Worm (Caenorhabditis elegans) whole organism, young adult: ENCODE results near the gene idpb-1.

ENCODE experiments used
- B0035.1 ChIP-seq: sonication (generic microtip); optimal IDR thresholded peaks from 2 replicates; lab custom pipeline; 2016; ENCODE audit warnings: missing genetic modification characterization, mild to moderate bottlenecking, missing compliant biosample characterization, missing genotype, missing genetic modification reagents
- D2030.7 ChIP-seq: fragments of 200-800 bp; sonication (Bioruptor generic); IDR thresholded peaks from 2 replicates; pipeline ENCODE4 v1.3.6; 2022; ENCODE audit warnings: missing genetic modification reagents, missing genetic modification characterization, missing compliant biosample characterization
- F10E7.11 ChIP-seq: sonication (generic microtip); optimal IDR thresholded peaks from 2 replicates; lab custom pipeline; 2017; ENCODE audit warnings: mild to moderate bottlenecking, missing genetic modification characterization, moderate library complexity, missing compliant biosample characterization
- F23B12.7 ChIP-seq: sonication (generic microtip); optimal IDR thresholded peaks from 2 replicates; lab custom pipeline; 2017; ENCODE audit warnings: missing genetic modification characterization, mild to moderate bottlenecking, missing compliant biosample characterization, antibody characterized with exemption, moderate library complexity; ENCODE audit not compliant: insufficient read depth
- F33H1.4 ChIP-seq: fragments of 200-800 bp; sonication (Bioruptor generic); IDR thresholded peaks from 2 replicates; pipeline ENCODE4 v1.3.6; 2022; ENCODE audit warnings: missing genetic modification reagents, missing genetic modification characterization, missing compliant biosample characterization
- F57A8.1 ChIP-seq: fragments of 200-800 bp; sonication (Bioruptor generic); optimal IDR thresholded peaks from 2 replicates; lab custom pipeline; 2018; ENCODE audit warnings: mild to moderate bottlenecking, missing genetic modification characterization, moderate library complexity, missing compliant biosample characterization
- K12H6.12 ChIP-seq: fragments of 200-800 bp; sonication (Bioruptor generic); optimal IDR thresholded peaks from 2 replicates; lab custom pipeline; 2018; ENCODE audit warnings: mild to moderate bottlenecking, missing genetic modification characterization, missing compliant biosample characterization
- T07F8.4 ChIP-seq: sonication (generic microtip); optimal IDR thresholded peaks from 2 replicates; lab custom pipeline; 2016; ENCODE audit warnings: mild to moderate bottlenecking, missing genetic modification characterization, moderate library complexity, missing compliant biosample characterization
- Y56A3A.18 ChIP-seq: fragments of 200-800 bp; sonication (Bioruptor generic); IDR thresholded peaks from 2 replicates; pipeline ENCODE4 v1.3.6; 2022; ENCODE audit warnings: missing genetic modification reagents, missing genetic modification characterization, missing compliant biosample characterization
- Y67H2A.10 ChIP-seq: fragments of 200-800 bp; sonication (Bioruptor generic); conservative IDR thresholded peaks from 2 replicates; pipeline ENCODE4 v1.3.6; 2022; ENCODE audit warnings: missing genetic modification reagents, missing genetic modification characterization, missing compliant biosample characterization
- Y79H2A.3 ChIP-seq: fragments of 200-800 bp; sonication (Bioruptor generic); conservative IDR thresholded peaks from 2 replicates; pipeline ENCODE4 v1.3.6; 2022; ENCODE audit warnings: missing genetic modification reagents, missing genetic modification characterization, missing compliant biosample characterization
- akir-1 ChIP-seq: fragments of 200-800 bp; sonication (Bioruptor generic); optimal IDR thresholded peaks from 2 replicates; lab custom pipeline; 2018; ENCODE audit warnings: mild to moderate bottlenecking, missing genetic modification characterization, moderate library complexity, missing compliant biosample characterization
- ama-1 ChIP-seq, 3 experiments: fragments of 150-350 bp in 1 of 3; sonication (generic microtip) in 2 of 3; optimal IDR thresholded peaks; 2 replicates each; lab custom pipeline; 2014 to 2018; ENCODE audit warnings: missing biosample characterization in 2 of 3, missing genetic modification characterization in 2 of 3, missing genetic modification reagents in 2 of 3
- aptf-2 ChIP-seq: fragments of 200-800 bp; sonication (Bioruptor generic); conservative IDR thresholded peaks from 2 replicates; pipeline ENCODE4 v1.3.6; 2022; ENCODE audit warnings: missing genetic modification reagents, missing genetic modification characterization, missing compliant biosample characterization
- atf-7 ChIP-seq: sonication (generic microtip); optimal IDR thresholded peaks from 2 replicates; lab custom pipeline; 2017; ENCODE audit warnings: mild to moderate bottlenecking, missing genetic modification characterization, missing compliant biosample characterization
- ccch-3 ChIP-seq: fragments of 200-800 bp; sonication (Bioruptor generic); optimal IDR thresholded peaks from 2 replicates; lab custom pipeline; 2018; ENCODE audit warnings: mild to moderate bottlenecking, missing genetic modification characterization, missing compliant biosample characterization
- cebp-1 ChIP-seq, 2 experiments: fragments of 200-800 bp in 1 of 2; sonication (Bioruptor generic) in 1 of 2; sonication (generic microtip) in 1 of 2; IDR thresholded peaks in 1 of 2; optimal IDR thresholded peaks in 1 of 2; 2 replicates each; pipeline versions ENCODE4 v1.3.6 to Lab custom; 2017 to 2022; ENCODE audit warnings: missing compliant biosample characterization in 2 of 2, missing genetic modification characterization in 2 of 2, mild to moderate bottlenecking in 1 of 2, missing genetic modification reagents in 1 of 2, moderate library complexity in 1 of 2
- ceh-27 ChIP-seq: fragments of 200-800 bp; sonication (Bioruptor generic); optimal IDR thresholded peaks from 2 replicates; lab custom pipeline; 2018; ENCODE audit warnings: mild to moderate bottlenecking, missing genetic modification characterization, moderate library complexity, missing compliant biosample characterization
- ceh-40 ChIP-seq: fragments of 200-800 bp; sonication (Bioruptor generic); IDR thresholded peaks from 2 replicates; pipeline ENCODE4 v1.3.6; 2022; ENCODE audit warnings: missing genetic modification characterization, missing compliant biosample characterization
- ceh-91 ChIP-seq: fragments of 200-800 bp; sonication (Bioruptor generic); IDR thresholded peaks from 2 replicates; pipeline ENCODE4 v1.3.6; 2022; ENCODE audit warnings: missing genetic modification reagents, missing genetic modification characterization, missing compliant biosample characterization
- dox-1 ChIP-seq: fragments of 200-800 bp; sonication (Bioruptor generic); IDR thresholded peaks from 2 replicates; pipeline ENCODE4 v1.3.6; 2022; ENCODE audit warnings: missing genetic modification reagents, missing genetic modification characterization, missing compliant biosample characterization
- dpl-1 ChIP-seq: fragments of 150-350 bp; optimal IDR thresholded peaks from 2 replicates; lab custom pipeline; 2014; ENCODE audit warnings: missing biosample characterization, missing genetic modification reagents, missing genetic modification characterization
- egrh-3 ChIP-seq: fragments of 200-800 bp; sonication (Bioruptor generic); IDR thresholded peaks from 2 replicates; pipeline ENCODE4 v1.3.6; 2022; ENCODE audit warnings: missing genetic modification reagents, missing genetic modification characterization, missing compliant biosample characterization
- ekl-4 ChIP-seq: fragments of 200-800 bp; sonication (Bioruptor generic); IDR thresholded peaks from 2 replicates; pipeline ENCODE4 v1.3.6; 2022; ENCODE audit warnings: missing genetic modification reagents, missing genetic modification characterization, missing compliant biosample characterization
- hmg-1.2 ChIP-seq: fragments of 200-800 bp; sonication (Bioruptor generic); IDR thresholded peaks from 2 replicates; pipeline ENCODE4 v1.3.6; 2022; ENCODE audit warnings: missing genetic modification reagents, missing genetic modification characterization, missing compliant biosample characterization
- hmg-20 ChIP-seq: fragments of 200-800 bp; sonication (Bioruptor generic); IDR thresholded peaks from 2 replicates; pipeline ENCODE4 v1.3.6; 2022; ENCODE audit warnings: missing genetic modification reagents, missing genetic modification characterization, missing compliant biosample characterization
- let-526 ChIP-seq: fragments of 200-800 bp; sonication (Bioruptor generic); IDR thresholded peaks from 2 replicates; pipeline ENCODE4 v1.3.6; 2022; ENCODE audit warnings: missing genetic modification reagents, missing genetic modification characterization, missing compliant biosample characterization
- let-607 ChIP-seq, 2 experiments: fragments of 200-800 bp in 1 of 2; sonication (Bioruptor generic) in 1 of 2; sonication (generic microtip) in 1 of 2; optimal IDR thresholded peaks; 2 replicates each; lab custom pipeline; 2016 to 2018; ENCODE audit warnings: mild to moderate bottlenecking in 2 of 2, missing compliant biosample characterization in 2 of 2, missing genetic modification characterization in 2 of 2, moderate library complexity in 2 of 2, missing genotype in 1 of 2
- lin-26 ChIP-seq: fragments of 200-800 bp; sonication (Bioruptor generic); IDR thresholded peaks from 2 replicates; pipeline ENCODE4 v1.3.6; 2022; ENCODE audit warnings: missing genetic modification reagents, missing genetic modification characterization, missing compliant biosample characterization
- lin-35 ChIP-seq, 3 experiments: fragments of 150-350 bp in 2 of 3; sonication (generic microtip) in 1 of 3; optimal IDR thresholded peaks; 2 replicates each; lab custom pipeline; 2014 to 2018; ENCODE audit warnings: missing biosample characterization in 3 of 3, missing genetic modification characterization in 3 of 3, missing genetic modification reagents in 3 of 3
- lir-1 ChIP-seq: fragments of 200-800 bp; sonication (Bioruptor generic); conservative IDR thresholded peaks from 2 replicates; pipeline ENCODE4 v1.3.6; 2022; ENCODE audit warnings: missing genetic modification reagents, missing genetic modification characterization, missing compliant biosample characterization
- lsl-1 ChIP-seq: fragments of 200-800 bp; sonication (Bioruptor generic); optimal IDR thresholded peaks from 2 replicates; lab custom pipeline; 2018; ENCODE audit warnings: mild to moderate bottlenecking, missing genetic modification characterization, moderate library complexity, missing compliant biosample characterization
- madf-3 ChIP-seq: fragments of 200-800 bp; sonication (Bioruptor generic); IDR thresholded peaks from 2 replicates; pipeline ENCODE4 v1.3.6; 2022; ENCODE audit warnings: missing genetic modification reagents, missing genetic modification characterization, missing compliant biosample characterization
- madf-6 ChIP-seq: fragments of 200-800 bp; sonication (Bioruptor generic); IDR thresholded peaks from 2 replicates; pipeline ENCODE4 v1.3.6; 2022; ENCODE audit warnings: missing genetic modification reagents, missing genetic modification characterization, missing compliant biosample characterization
- madf-8 ChIP-seq: fragments of 200-800 bp; sonication (Bioruptor generic); conservative IDR thresholded peaks from 2 replicates; pipeline ENCODE4 v1.3.6; 2022; ENCODE audit warnings: missing genetic modification reagents, missing genetic modification characterization, missing compliant biosample characterization
- mes-4 ChIP-seq: sonication (generic microtip); optimal IDR thresholded peaks from 2 replicates; lab custom pipeline; 2016; ENCODE audit warnings: missing genotype, missing genetic modification characterization, missing compliant biosample characterization
- nhr-27 ChIP-seq: fragments of 200-800 bp; sonication (Bioruptor generic); optimal IDR thresholded peaks from 2 replicates; lab custom pipeline; 2018; ENCODE audit warnings: mild to moderate bottlenecking, missing genetic modification characterization, moderate library complexity, missing compliant biosample characterization
- nhr-80 ChIP-seq: sonication (generic microtip); optimal IDR thresholded peaks from 2 replicates; lab custom pipeline; 2016; ENCODE audit warnings: missing genetic modification characterization, missing compliant biosample characterization
- nhr-90 ChIP-seq: sonication (generic microtip); optimal IDR thresholded peaks from 2 replicates; lab custom pipeline; 2016; ENCODE audit warnings: missing genotype, mild to moderate bottlenecking, missing genetic modification characterization, missing compliant biosample characterization
- rec-8 ChIP-seq, 2 experiments: sonication (generic microtip); optimal IDR thresholded peaks; 2 replicates each; lab custom pipeline; 2016; ENCODE audit warnings: mild to moderate bottlenecking in 2 of 2, missing genetic modification characterization in 2 of 2, missing genetic modification reagents in 2 of 2, missing genotype in 2 of 2, missing biosample characterization in 1 of 2, missing compliant biosample characterization in 1 of 2, moderate library complexity in 1 of 2
- snpc-3.4 ChIP-seq: sonication (generic microtip); optimal IDR thresholded peaks from 2 replicates; lab custom pipeline; 2017; ENCODE audit warnings: missing genetic modification characterization, mild to moderate bottlenecking, missing compliant biosample characterization, antibody characterized with exemption, moderate library complexity, missing genotype, missing genetic modification reagents
- ztf-26 ChIP-seq: sonication (generic microtip); optimal IDR thresholded peaks from 2 replicates; lab custom pipeline; 2017; ENCODE audit warnings: missing genetic modification characterization, missing compliant biosample characterization

Gene idpb-1

ce11 chrII:5058036-5058435, 43.7 kb upstream of the idpb-1 start, which contains the start of gene C27A2.12:
Gene C27A2.12 (minus strand): TSS chrII:5058136.
- TF ChIP-seq ceh-27 (GFP tag; lab: Kevin White, UChicago), result no peak
- TF ChIP-seq mes-4 (tag; lab: Kevin White, UChicago), result no peak
- TF ChIP-seq egrh-3 (GFP tag; lab: Robert Waterston, UW), result no peak
- no peak for TF ChIP-seq Y67H2A.10 (GFP tag; lab: Robert Waterston, UW)
- TF ChIP-seq cebp-1 (GFP tag; IDR thresholded peaks at IDR 0.05; lab: Robert Waterston, UW), result no peak
- TF ChIP-seq cebp-1 (tag; optimal IDR thresholded peaks at IDR 0.05; lab: Kevin White, UChicago), result no peak
- TF ChIP-seq F23B12.7 (tag; lab: Kevin White, UChicago), result no peak
- TF ChIP-seq K12H6.12 (tag; lab: Kevin White, UChicago), result no peak
- TF ChIP-seq nhr-27 (tag; lab: Kevin White, UChicago), result no peak
- no peak for TF ChIP-seq madf-6 (GFP tag; lab: Robert Waterston, UW)
- TF ChIP-seq atf-7 (tag; lab: Kevin White, UChicago), result no peak
- TF ChIP-seq lin-35 (GFP tag; optimal IDR thresholded peaks at IDR 0.05; lab: Kevin White, UChicago), result no peak
- no peak for TF ChIP-seq aptf-2
- no peak for TF ChIP-seq dox-1 (GFP tag; lab: Robert Waterston, UW)
- TF ChIP-seq T07F8.4 (tag; lab: Kevin White, UChicago), result no peak
- TF ChIP-seq ceh-40 (GFP tag; lab: Robert Waterston, UW), result no peak
- no peak for TF ChIP-seq let-607 (tag; optimal IDR thresholded peaks at IDR 0.05; lab: Kevin White, UChicago)
- no peak for TF ChIP-seq akir-1
- no peak for TF ChIP-seq let-526
- TF ChIP-seq madf-8 (GFP tag; lab: Robert Waterston, UW), result no peak

DNA sequence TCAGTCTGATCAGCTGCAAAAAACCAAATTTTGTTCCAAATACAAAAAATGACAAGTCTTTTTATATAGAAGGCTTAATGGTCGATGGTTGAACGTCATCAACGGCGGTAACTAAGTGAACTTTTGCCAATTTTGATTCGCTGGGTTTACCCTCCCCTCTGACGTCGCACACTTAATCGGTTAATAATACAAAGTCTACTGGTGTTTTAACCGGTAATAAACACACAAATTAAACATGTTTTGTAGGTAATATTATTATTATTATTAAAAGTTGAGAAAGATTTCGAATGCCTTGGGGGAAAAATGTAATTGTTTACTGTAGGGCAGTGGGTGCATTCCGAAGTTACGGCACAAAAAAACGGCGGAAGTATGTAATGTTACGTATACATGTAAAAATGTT, 41.1 kb upstream of the idpb-1 start, which contains the start of gene pho-12:
TSS of gene pho-12 (minus strand) at position 101 of the 400 bp plus-strand sequence.
- no peak for TF ChIP-seq nhr-80 (tag; lab: Kevin White, UChicago)
- no peak for TF ChIP-seq lsl-1 (GFP tag; lab: Kevin White, UChicago)
- TF ChIP-seq ekl-4, result no peak
- TF ChIP-seq, all 124 proteins: peak for 0

DNA sequence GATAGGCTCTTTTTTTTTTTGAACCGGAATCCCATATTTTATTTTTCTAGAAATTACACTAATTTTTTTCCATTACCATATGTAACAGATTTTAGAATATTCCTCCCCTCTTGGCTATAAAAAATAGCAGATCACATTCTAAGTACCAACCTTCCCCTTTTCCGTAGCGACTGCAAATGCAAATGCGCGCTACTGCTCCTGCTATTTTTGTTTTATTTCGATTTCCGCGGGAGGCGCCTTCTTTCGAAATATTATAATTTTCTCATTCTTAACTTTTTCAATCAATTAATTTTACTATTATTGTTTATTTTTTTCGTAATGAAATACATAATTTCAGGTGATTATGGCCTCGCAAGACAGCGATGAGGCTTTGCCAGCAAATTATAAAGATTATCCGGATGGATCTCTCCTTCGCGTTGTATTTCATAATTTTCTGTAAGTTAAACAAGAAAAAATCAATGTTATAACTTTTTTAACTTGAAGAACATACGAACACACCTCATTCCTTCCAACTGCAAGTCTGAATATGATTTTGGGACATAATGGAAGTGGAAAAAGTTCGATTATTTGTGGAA, 39.9 kb upstream of the idpb-1 start, which contains the start of gene smc-5:
TSS of gene smc-5 (plus strand) at position 332 of the 575 bp plus-strand sequence.
- peak; percentile 42; the same call in 1 of the 2 replicates for TF ChIP-seq hmg-1.2 (GFP tag; lab: Robert Waterston, UW)
- no peak for TF ChIP-seq T07F8.4 (tag; lab: Kevin White, UChicago)
- TF ChIP-seq lir-1 (GFP tag; lab: Robert Waterston, UW), result no peak
- TF ChIP-seq ceh-91, result peak; percentile 80
- no peak for TF ChIP-seq ztf-26
- TF ChIP-seq dpl-1, result peak; percentile 84
- no peak for TF ChIP-seq ama-1 (optimal IDR thresholded peaks at IDR 0.05; lab: Kevin White, UChicago)
- no peak for TF ChIP-seq ama-1 (GFP tag; optimal IDR thresholded peaks at IDR 0.05; lab: Kevin White, UChicago)
- 0 out of 2 replicates have a peak, but pooled peaks have one; percentile 25 for TF ChIP-seq ekl-4
- TF ChIP-seq Y56A3A.18 (GFP tag; lab: Robert Waterston, UW), result no peak
- TF ChIP-seq egrh-3 (GFP tag; lab: Robert Waterston, UW), result no peak; the same call in 1 of the 2 replicates
- TF ChIP-seq ccch-3, result no peak
- TF ChIP-seq hmg-20 (GFP tag; lab: Robert Waterston, UW), result no peak
- no peak for TF ChIP-seq F57A8.1
- no peak for TF ChIP-seq madf-3 (GFP tag; lab: Robert Waterston, UW)
- no peak for TF ChIP-seq Y79H2A.3 (GFP tag; lab: Robert Waterston, UW)
- TF ChIP-seq F33H1.4, result peak; percentile 68
- TF ChIP-seq B0035.1 (tag; lab: Kevin White, UChicago), result no peak
- TF ChIP-seq snpc-3.4, result peak; percentile 66
- TF ChIP-seq nhr-27 (tag; lab: Kevin White, UChicago), result no peak
- peak; percentile 89 for TF ChIP-seq madf-6 (GFP tag; lab: Robert Waterston, UW)
- TF ChIP-seq madf-8 (GFP tag; lab: Robert Waterston, UW), result peak; percentile 80
- TF ChIP-seq nhr-90 (tag; lab: Kevin White, UChicago), result no peak
- TF ChIP-seq F10E7.11 (tag; lab: Kevin White, UChicago), result no peak
- TF ChIP-seq D2030.7 (GFP tag; lab: Robert Waterston, UW), result peak; percentile 80; the same call in 1 of the 2 replicates
- TF ChIP-seq rec-8 (tag; optimal IDR thresholded peaks at IDR 0.05; lab: Kevin White, UChicago), result no peak
- TF ChIP-seq lin-26 (GFP tag; lab: Robert Waterston, UW), result 0 out of 2 replicates have a peak, but pooled peaks have one; percentile 20
